Worm (Caenorhabditis elegans) whole organism, late embryonic: ENCODE results near the gene F09E5.14.

Experiments
- C38D4.7 ChIP-seq: fragments of 200-800 bp; sonication (Bioruptor generic); optimal IDR thresholded peaks from 2 replicates; lab custom pipeline; 2018; ENCODE audit warnings: mild to moderate bottlenecking, missing genetic modification characterization, moderate library complexity, missing compliant biosample characterization
- F13H6.1 ChIP-seq: sonication (generic microtip); optimal IDR thresholded peaks from 2 replicates; lab custom pipeline; 2016; ENCODE audit warnings: missing genetic modification characterization, missing compliant biosample characterization
- K09A11.1 ChIP-seq: sonication (generic microtip); optimal IDR thresholded peaks from 2 replicates; lab custom pipeline; 2017; ENCODE audit warnings: antibody characterized with exemption, mild to moderate bottlenecking, missing genetic modification characterization, missing compliant biosample characterization; ENCODE audit not compliant: insufficient read depth
- ama-1 ChIP-seq: fragments of 150-350 bp; optimal IDR thresholded peaks from 2 replicates; lab custom pipeline; 2014
- ceh-18 ChIP-seq: sonication (generic microtip); optimal IDR thresholded peaks from 2 replicates; lab custom pipeline; 2016; ENCODE audit warnings: missing genetic modification characterization, missing compliant biosample characterization
- ceh-2 ChIP-seq: sonication (generic microtip); optimal IDR thresholded peaks from 2 replicates; lab custom pipeline; 2016; ENCODE audit warnings: missing genotype, missing genetic modification characterization, missing compliant biosample characterization
- dve-1 ChIP-seq: sonication (generic microtip); optimal IDR thresholded peaks from 2 replicates; lab custom pipeline; 2017; ENCODE audit warnings: antibody characterized with exemption, mild to moderate bottlenecking, missing genetic modification characterization, missing compliant biosample characterization
- elt-2 ChIP-seq: sonication (generic microtip); optimal IDR thresholded peaks from 2 replicates; lab custom pipeline; 2016; ENCODE audit warnings: missing genetic modification reagents, missing genetic modification characterization, missing compliant biosample characterization
- eyg-1 ChIP-seq: sonication (generic microtip); optimal IDR thresholded peaks from 2 replicates; lab custom pipeline; 2016; ENCODE audit warnings: missing genotype, missing genetic modification characterization, missing compliant biosample characterization
- hlh-30 ChIP-seq: sonication (generic microtip); optimal IDR thresholded peaks from 2 replicates; lab custom pipeline; 2017; ENCODE audit warnings: antibody characterized with exemption, missing genetic modification characterization, missing compliant biosample characterization; ENCODE audit not compliant: insufficient read depth
- pha-4 ChIP-seq: fragments of 150-350 bp; optimal IDR thresholded peaks from 2 replicates; lab custom pipeline; 2018; ENCODE audit warnings: missing biosample characterization, missing genetic modification reagents, missing genetic modification characterization

ce11 chrII:5322732-5323326, 21.8 kb downstream of the F09E5.14 start, which contains the start of gene vhp-1:
- TF ChIP-seq F13H6.1 (no peak), pha-4 (no peak), ceh-2 (tag; lab: Kevin White, UChicago) (no peak), ama-1 (lab: Kevin White, UChicago) (no peak), eyg-1 (tag; lab: Kevin White, UChicago) (no peak), C38D4.7 (no peak), dve-1 (tag; lab: Kevin White, UChicago) (no peak), ceh-18 (tag; lab: Kevin White, UChicago) (no peak), hlh-30 (tag; lab: Kevin White, UChicago) (no peak), K09A11.1 (tag; lab: Kevin White, UChicago) (no peak), elt-2 (tag; lab: Kevin White, UChicago) (no peak)
